Worm (Caenorhabditis elegans) whole organism, midembryonic: ENCODE data around the gene F07F6.8.
A peak's percentile ranks its signal among the peaks of the same experiment; 100 is the strongest.

Experiments
- T22C8.4 ChIP-seq: fragments of 200-800 bp; sonication (Bioruptor generic); IDR thresholded peaks from 2 replicates; pipeline ENCODE4 v1.3.6; 2022; ENCODE audit warnings: missing genetic modification characterization, missing compliant biosample characterization
- cog-1 ChIP-seq: sonication (generic microtip); optimal IDR thresholded peaks from 2 replicates; lab custom pipeline; 2016; ENCODE audit warnings: missing genetic modification characterization, missing compliant biosample characterization
- flt-1 ChIP-seq: fragments of 200-800 bp; sonication (Bioruptor generic); IDR thresholded peaks from 2 replicates; pipeline ENCODE4 v1.3.6; 2022; ENCODE audit warnings: missing genetic modification characterization, missing compliant biosample characterization
- klf-2 ChIP-seq: fragments of 200-800 bp; sonication (Bioruptor generic); conservative IDR thresholded peaks from 2 replicates; pipeline ENCODE4 v1.3.6; 2022; ENCODE audit warnings: missing genetic modification reagents, missing genetic modification characterization, missing compliant biosample characterization
- med-1 ChIP-seq: sonication (generic microtip); optimal IDR thresholded peaks from 2 replicates; lab custom pipeline; 2017; ENCODE audit warnings: missing genetic modification characterization, mild to moderate bottlenecking, missing compliant biosample characterization, antibody characterized with exemption, missing genetic modification reagents; ENCODE audit not compliant: insufficient read depth
- ref-1 ChIP-seq: fragments of 200-800 bp; sonication (Bioruptor generic); conservative IDR thresholded peaks from 2 replicates; pipeline ENCODE4 v1.3.6; 2022; ENCODE audit warnings: missing genetic modification reagents, missing genetic modification characterization, missing compliant biosample characterization
- tab-1 ChIP-seq: fragments of 200-800 bp; sonication (Bioruptor generic); IDR thresholded peaks from 2 replicates; pipeline ENCODE4 v1.3.6; 2022; ENCODE audit warnings: missing genetic modification characterization, missing compliant biosample characterization
- ztf-23 ChIP-seq: fragments of 200-800 bp; sonication (Bioruptor generic); IDR thresholded peaks from 2 replicates; pipeline ENCODE4 v1.3.6; 2022; ENCODE audit warnings: missing genetic modification reagents, missing genetic modification characterization, missing compliant biosample characterization
- ztf-29 ChIP-seq: fragments of 200-800 bp; sonication (Bioruptor generic); IDR thresholded peaks from 2 replicates; pipeline ENCODE4 v1.3.6; 2022; ENCODE audit warnings: missing genetic modification reagents, missing genetic modification characterization, missing compliant biosample characterization

F07F6.8 gene

DNA sequence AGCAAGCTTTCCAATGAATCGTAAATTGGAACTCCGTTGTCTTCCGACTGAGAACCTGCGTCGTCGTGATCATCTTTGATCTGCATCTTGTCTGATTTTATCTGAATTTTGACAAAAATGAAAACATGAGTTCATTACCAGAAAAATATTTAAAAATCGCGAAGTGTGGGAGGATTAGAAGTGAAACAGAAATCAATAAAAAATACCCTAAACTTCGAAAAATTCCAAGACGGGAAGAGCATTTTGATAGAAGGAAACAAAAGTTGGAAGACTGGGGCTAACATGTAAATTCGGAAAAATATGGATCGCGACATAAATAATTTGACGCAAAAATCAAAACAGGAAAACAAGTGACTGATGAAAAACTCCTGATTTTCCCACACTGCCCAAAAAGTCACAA, at the start of gene F07F6.8:
F07F6.8 (minus strand) TSS at position 101 of the 400 bp plus-strand sequence.
- no peak for TF ChIP-seq med-1
- TF ChIP-seq T22C8.4 (GFP tag; lab: Robert Waterston, UW): no peak
- TF ChIP-seq cog-1 (tag; lab: Kevin White, UChicago): no peak
- TF ChIP-seq ref-1 (GFP tag; lab: Robert Waterston, UW): no peak
- no peak for TF ChIP-seq tab-1
- TF ChIP-seq klf-2: no peak
- no peak for TF ChIP-seq flt-1 (GFP tag; lab: Robert Waterston, UW)
- no peak for TF ChIP-seq ztf-29 (GFP tag; lab: Robert Waterston, UW)
- TF ChIP-seq ztf-23 (GFP tag; lab: Robert Waterston, UW): no peak

ce11 chrII:5474946-5475345, 49.4 kb upstream of the F07F6.8 start, which contains the start of gene ilcr-2:
Gene ilcr-2 (plus strand): TSS chrII:5475246.
- TF ChIP-seq flt-1 (GFP tag; lab: Robert Waterston, UW): no peak

- peak; percentile 41; the same call in 1 of the 2 replicates for TF ChIP-seq flt-1 (GFP tag; lab: Robert Waterston, UW)
- TF ChIP-seq ztf-29 (GFP tag; lab: Robert Waterston, UW): no peak
- no peak for TF ChIP-seq med-1
- TF ChIP-seq cog-1 (tag; lab: Kevin White, UChicago): no peak
Measured at ce11 chrII:5473946-5474423, 48.5 kb upstream of the F07F6.8 start, which contains the start of gene mrps-16. Gene mrps-16 (plus strand): TSS chrII:5474373.

- TF ChIP-seq klf-2 (no peak), T22C8.4 (GFP tag; lab: Robert Waterston, UW) (no peak), ztf-29 (GFP tag; lab: Robert Waterston, UW) (no peak), tab-1 (no peak), med-1 (no peak), flt-1 (GFP tag; lab: Robert Waterston, UW) (no peak), ref-1 (GFP tag; lab: Robert Waterston, UW) (no peak), cog-1 (tag; lab: Kevin White, UChicago) (no peak), ztf-23 (GFP tag; lab: Robert Waterston, UW) (no peak)
Measured at ce11 chrII:5465729-5466408, 40.3 kb upstream of the F07F6.8 start, which contains the start of gene clr-1. Gene clr-1 (plus strand): TSS chrII:5466358.

DNA sequence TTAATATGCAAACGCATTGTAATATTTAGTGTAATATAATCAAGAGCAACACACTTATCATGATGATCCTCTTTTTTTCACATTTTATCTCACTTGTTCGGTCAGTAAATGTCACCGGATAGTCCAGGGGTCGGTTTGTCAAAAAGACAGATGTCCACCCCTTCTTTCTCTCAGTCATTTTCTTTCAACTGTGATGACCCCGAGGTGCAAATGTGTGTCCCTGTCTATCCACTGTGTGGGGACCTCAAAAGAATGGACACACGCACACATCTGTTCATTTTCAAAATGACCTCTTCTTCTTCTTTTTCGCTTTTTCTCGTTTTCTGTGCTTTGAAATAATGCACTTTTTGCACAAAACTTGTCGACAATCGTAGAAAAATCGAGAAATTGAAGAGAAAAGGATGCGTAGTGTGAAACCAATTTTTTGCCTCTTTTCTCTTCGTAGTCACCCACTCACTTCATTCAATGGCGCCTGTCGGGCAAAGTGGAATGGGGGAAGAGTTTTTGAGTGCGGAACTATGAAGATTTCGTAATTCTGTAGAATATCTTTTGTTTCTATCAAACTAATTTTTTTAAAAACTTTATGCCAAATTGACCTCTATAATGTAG, 38.3 kb upstream of the F07F6.8 start:
- TF ChIP-seq med-1 (no peak), ref-1 (GFP tag; lab: Robert Waterston, UW) (no peak), cog-1 (tag; lab: Kevin White, UChicago) (no peak), T22C8.4 (GFP tag; lab: Robert Waterston, UW) (no peak), ztf-29 (GFP tag; lab: Robert Waterston, UW) (no peak), flt-1 (GFP tag; lab: Robert Waterston, UW) (no peak), klf-2 (no peak), ztf-23 (GFP tag; lab: Robert Waterston, UW) (no peak), tab-1 (no peak)

DNA sequence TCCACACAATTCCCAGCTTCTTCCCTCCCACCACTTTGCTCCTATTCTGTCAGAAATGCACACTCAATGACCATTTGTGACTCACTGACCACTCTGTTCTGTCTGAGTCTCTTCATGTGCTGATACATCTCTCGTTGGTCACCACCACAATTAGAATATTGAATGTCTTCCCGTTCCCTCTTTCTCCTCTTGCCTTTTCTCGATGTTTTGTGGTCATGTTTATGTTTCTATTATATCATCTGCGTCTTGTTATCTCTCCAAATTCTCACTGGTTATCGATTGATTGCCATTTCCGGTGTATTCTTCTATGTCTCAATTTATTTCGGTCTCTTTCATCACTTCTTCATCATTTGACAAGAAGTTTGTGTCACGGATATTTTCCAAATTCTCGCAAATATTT, 35.4 kb upstream of the F07F6.8 start:
- TF ChIP-seq klf-2: no peak
- no peak for TF ChIP-seq ztf-29 (GFP tag; lab: Robert Waterston, UW)
- TF ChIP-seq ztf-23 (GFP tag; lab: Robert Waterston, UW): no peak
- TF ChIP-seq cog-1 (tag; lab: Kevin White, UChicago): peak; percentile 16
- peak; percentile 72 for TF ChIP-seq T22C8.4 (GFP tag; lab: Robert Waterston, UW)
- TF ChIP-seq med-1: no peak

DNA sequence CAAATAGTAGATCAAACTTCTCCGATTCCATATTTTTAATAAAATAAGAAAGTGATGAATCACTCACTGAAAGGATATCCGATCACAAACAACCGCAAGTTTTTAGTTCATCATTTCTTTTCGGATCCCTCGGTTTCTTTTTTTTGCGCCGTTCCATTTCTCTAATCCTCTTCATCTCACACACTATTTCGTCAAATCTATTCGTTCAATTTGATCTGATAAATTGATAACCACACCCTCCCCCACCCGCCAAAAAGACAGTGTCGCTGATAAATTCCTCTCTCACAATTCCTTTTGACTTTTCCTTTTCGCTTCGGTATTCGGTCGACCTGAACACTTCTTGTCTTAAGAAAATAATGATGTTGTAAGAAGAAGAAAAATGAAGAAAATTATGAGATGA, 34.0 kb upstream of the F07F6.8 start:
- no peak for TF ChIP-seq flt-1 (GFP tag; lab: Robert Waterston, UW)
- TF ChIP-seq ztf-29 (GFP tag; lab: Robert Waterston, UW): no peak
- TF ChIP-seq cog-1 (tag; lab: Kevin White, UChicago): no peak
- TF ChIP-seq klf-2: no peak
- TF ChIP-seq ztf-23 (GFP tag; lab: Robert Waterston, UW): no peak
- TF ChIP-seq med-1: no peak
- TF ChIP-seq T22C8.4 (GFP tag; lab: Robert Waterston, UW): no peak
- TF ChIP-seq ref-1 (GFP tag; lab: Robert Waterston, UW): no peak

ce11 chrII:5458683-5459410, 33.3 kb upstream of the F07F6.8 start:
- no peak for TF ChIP-seq T22C8.4 (GFP tag; lab: Robert Waterston, UW)
- no peak for TF ChIP-seq cog-1 (tag; lab: Kevin White, UChicago)
- TF ChIP-seq flt-1 (GFP tag; lab: Robert Waterston, UW): no peak
- TF ChIP-seq tab-1: no peak
- no peak for TF ChIP-seq klf-2

ce11 chrII:5455650-5456355, 30.3 kb upstream of the F07F6.8 start, which contains the start of gene daz-1:
Gene daz-1 (plus strand): TSS chrII:5456305.
- TF ChIP-seq med-1 (no peak), cog-1 (tag; lab: Kevin White, UChicago) (no peak), T22C8.4 (GFP tag; lab: Robert Waterston, UW) (no peak), flt-1 (GFP tag; lab: Robert Waterston, UW) (no peak), ztf-29 (GFP tag; lab: Robert Waterston, UW) (no peak), ztf-23 (GFP tag; lab: Robert Waterston, UW) (no peak), tab-1 (no peak), ref-1 (GFP tag; lab: Robert Waterston, UW) (no peak), klf-2 (no peak)
